Fruit fly (Drosophila melanogaster) whole organism, embryonic: ENCODE results near the gene Tis11.

Experiments
- B-H1 ChIP-seq: fragments of 200-800 bp; sonication (Bioruptor generic); IDR thresholded peaks from 3 replicates; pipeline ENCODE4 v1.3.6; 2022; ENCODE audit warnings: missing biosample characterization, missing genetic modification characterization
- BtbVII ChIP-seq: fragments of 200-800 bp; sonication (Bioruptor generic); optimal IDR thresholded peaks from 3 replicates; lab custom pipeline; 2017; ENCODE audit warnings: missing biosample characterization, mild to moderate bottlenecking, missing genetic modification characterization
- C15 ChIP-seq: fragments of 200-800 bp; sonication (Bioruptor generic); IDR thresholded peaks from 3 replicates; pipeline ENCODE4 v1.3.6; 2022; ENCODE audit warnings: missing biosample characterization, missing genetic modification characterization
- CG10366 ChIP-seq: fragments of 200-800 bp; sonication (Bioruptor generic); IDR thresholded peaks from 2 replicates; pipeline ENCODE4 v1.3.6; 2022; ENCODE audit warnings: missing biosample characterization, missing genetic modification characterization
- CG11398 ChIP-seq: fragments of 200-800 bp; sonication (Bioruptor generic); optimal IDR thresholded peaks from 2 replicates; lab custom pipeline; 2016; ENCODE audit warnings: missing biosample characterization, missing genetic modification characterization
- CG12219 ChIP-seq: fragments of 200-800 bp; sonication (Bioruptor generic); optimal IDR thresholded peaks from 3 replicates; lab custom pipeline; 2018; ENCODE audit warnings: missing biosample characterization, mild to moderate bottlenecking, missing genetic modification characterization
- CG12744 ChIP-seq: fragments of 200-800 bp; sonication (Bioruptor generic); optimal IDR thresholded peaks from 2 replicates; lab custom pipeline; 2016; ENCODE audit warnings: missing biosample characterization, missing genetic modification characterization
- CG1647 ChIP-seq: fragments of 200-800 bp; sonication (Bioruptor generic); optimal IDR thresholded peaks from 3 replicates; lab custom pipeline; 2016; ENCODE audit warnings: missing biosample characterization, missing genetic modification characterization
- CG1792 ChIP-seq: fragments of 200-800 bp; sonication (Bioruptor generic); optimal IDR thresholded peaks from 2 replicates; lab custom pipeline; 2016; ENCODE audit warnings: missing biosample characterization, missing genetic modification characterization
- CG31388 ChIP-seq: fragments of 200-800 bp; sonication (Bioruptor generic); optimal IDR thresholded peaks from 2 replicates; lab custom pipeline; 2016; ENCODE audit warnings: missing biosample characterization, missing genetic modification characterization
- CG34224 ChIP-seq: fragments of 200-800 bp; sonication (Bioruptor generic); IDR thresholded peaks from 3 replicates; pipeline ENCODE4 v1.3.6; 2022; ENCODE audit warnings: missing biosample characterization, missing genetic modification characterization; ENCODE audit not compliant: partially characterized antibody
- CG4282 ChIP-seq: fragments of 200-800 bp; sonication (Bioruptor generic); optimal IDR thresholded peaks from 2 replicates; lab custom pipeline; 2016; ENCODE audit warnings: missing biosample characterization, missing genetic modification characterization
- CG4424 ChIP-seq: fragments of 200-800 bp; sonication (Bioruptor generic); optimal IDR thresholded peaks from 3 replicates; lab custom pipeline; 2016; ENCODE audit warnings: missing biosample characterization, missing genetic modification characterization
- CG4730 ChIP-seq: fragments of 200-800 bp; sonication (Bioruptor generic); IDR thresholded peaks from 2 replicates; pipeline ENCODE4 v1.3.6; 2022; ENCODE audit warnings: missing biosample characterization, missing genetic modification characterization
- CG5180 ChIP-seq: fragments of 200-800 bp; sonication (Bioruptor generic); optimal IDR thresholded peaks from 3 replicates; lab custom pipeline; 2017; ENCODE audit warnings: missing biosample characterization, missing genetic modification characterization, mild to moderate bottlenecking, moderate library complexity, missing genetic modification reagents
- CG5245 ChIP-seq: fragments of 200-800 bp; sonication (Bioruptor generic); optimal IDR thresholded peaks from 3 replicates; lab custom pipeline; 2016; ENCODE audit warnings: missing biosample characterization, missing genetic modification characterization
- CG6654 ChIP-seq: fragments of 200-800 bp; sonication (Bioruptor generic); optimal IDR thresholded peaks from 2 replicates; lab custom pipeline; 2017; ENCODE audit warnings: missing biosample characterization, mild to moderate bottlenecking, missing genetic modification characterization
- CG6689 ChIP-seq: fragments of 200-800 bp; sonication (Bioruptor generic); IDR thresholded peaks from 2 replicates; pipeline ENCODE4 v1.3.6; 2022; ENCODE audit warnings: missing biosample characterization, missing genetic modification characterization
- CG6854 ChIP-seq: fragments of 200-800 bp; sonication (Bioruptor generic); optimal IDR thresholded peaks from 3 replicates; lab custom pipeline; 2017; ENCODE audit warnings: missing biosample characterization, mild to moderate bottlenecking, missing genetic modification characterization
- CG8478 ChIP-seq: fragments of >200 bp; optimal IDR thresholded peaks from 2 replicates; lab custom pipeline; 2018
- CG8924 ChIP-seq: fragments of 200-800 bp; optimal IDR thresholded peaks from 3 replicates; lab custom pipeline; 2019; ENCODE audit warnings: missing biosample characterization, mild to moderate bottlenecking, missing genetic modification characterization, moderate library complexity
- CG9727 ChIP-seq: fragments of 200-800 bp; sonication (Bioruptor generic); optimal IDR thresholded peaks from 3 replicates; lab custom pipeline; 2017; ENCODE audit warnings: missing biosample characterization, mild to moderate bottlenecking, missing genetic modification characterization
- CoRest ChIP-seq: fragments of 200-800 bp; sonication (Bioruptor generic); optimal IDR thresholded peaks from 3 replicates; lab custom pipeline; 2018; ENCODE audit warnings: missing biosample characterization, mild to moderate bottlenecking, missing genetic modification characterization, moderate library complexity
- Ets97D ChIP-seq: fragments of 200-800 bp; sonication (Bioruptor generic); optimal IDR thresholded peaks from 3 replicates; lab custom pipeline; 2016; ENCODE audit warnings: missing biosample characterization, missing genetic modification characterization
- Fer3 ChIP-seq: fragments of 200-800 bp; sonication (Bioruptor generic); optimal IDR thresholded peaks from 2 replicates; lab custom pipeline; 2018; ENCODE audit warnings: missing biosample characterization, mild to moderate bottlenecking, missing genetic modification characterization, moderate library complexity
- MESR4 ChIP-seq: fragments of 200-800 bp; sonication (Bioruptor generic); optimal IDR thresholded peaks from 2 replicates; lab custom pipeline; 2018; ENCODE audit warnings: missing biosample characterization, mild to moderate bottlenecking, missing genetic modification characterization, moderate library complexity
- Neu2 ChIP-seq: fragments of 200-800 bp; sonication (Bioruptor generic); optimal IDR thresholded peaks from 3 replicates; lab custom pipeline; 2016; ENCODE audit warnings: missing biosample characterization, missing genetic modification characterization, borderline replicate concordance
- Optix ChIP-seq: fragments of 200-800 bp; sonication (Bioruptor generic); IDR thresholded peaks from 3 replicates; pipeline ENCODE4 v1.3.6; 2022; ENCODE audit warnings: missing biosample characterization, missing genetic modification characterization
- Rfx ChIP-seq: fragments of 200-800 bp; sonication (Bioruptor generic); IDR thresholded peaks from 2 replicates; pipeline ENCODE4 v1.3.6; 2022; ENCODE audit warnings: missing biosample characterization, missing genetic modification characterization
- Side ChIP-seq: fragments of 200-800 bp; sonication (Bioruptor generic); optimal IDR thresholded peaks from 2 replicates; lab custom pipeline; 2016; ENCODE audit warnings: missing biosample characterization, missing genetic modification characterization
- Taf1 ChIP-seq: fragments of 200-800 bp; sonication (Bioruptor generic); IDR thresholded peaks from 2 replicates; pipeline ENCODE4 v1.3.6; 2022; ENCODE audit warnings: missing biosample characterization, missing genetic modification characterization
- abd-A ChIP-seq: fragments of 200-800 bp; sonication (Bioruptor generic); optimal IDR thresholded peaks from 3 replicates; lab custom pipeline; 2019; ENCODE audit warnings: missing biosample characterization, mild to moderate bottlenecking, missing genetic modification characterization, moderate library complexity
- bab2 ChIP-seq: fragments of 200-800 bp; sonication (Bioruptor generic); optimal IDR thresholded peaks from 2 replicates; lab custom pipeline; 2016; ENCODE audit warnings: missing biosample characterization, missing genetic modification characterization
- ci ChIP-seq: fragments of 200-800 bp; sonication (Bioruptor generic); IDR thresholded peaks from 3 replicates; pipeline ENCODE4 v1.3.6; 2022; ENCODE audit warnings: missing biosample characterization, missing genetic modification characterization
- dmrt11E ChIP-seq: fragments of 200-800 bp; sonication (Bioruptor generic); optimal IDR thresholded peaks from 3 replicates; lab custom pipeline; 2018; ENCODE audit warnings: missing biosample characterization, mild to moderate bottlenecking, missing genetic modification characterization, moderate library complexity
- en ChIP-seq: fragments of 200-800 bp; sonication (Bioruptor generic); optimal IDR thresholded peaks from 2 replicates; lab custom pipeline; 2016; ENCODE audit warnings: missing biosample characterization, missing genetic modification characterization
- eyg ChIP-seq: fragments of 200-800 bp; sonication (Bioruptor generic); optimal IDR thresholded peaks from 3 replicates; lab custom pipeline; 2016; ENCODE audit warnings: missing biosample characterization, missing genetic modification characterization
- grau ChIP-seq: fragments of 200-800 bp; optimal IDR thresholded peaks from 3 replicates; lab custom pipeline; 2019; ENCODE audit warnings: missing biosample characterization, mild to moderate bottlenecking, missing genetic modification characterization, moderate library complexity
- her ChIP-seq: fragments of 200-800 bp; sonication (Bioruptor generic); optimal IDR thresholded peaks from 2 replicates; lab custom pipeline; 2016; ENCODE audit warnings: missing biosample characterization, missing genetic modification characterization
- insv ChIP-seq, 2 experiments: fragments of 200-800 bp; sonication (Bioruptor generic); optimal IDR thresholded peaks; 3 replicates each; lab custom pipeline; 2016 to 2018; ENCODE audit warnings: missing biosample characterization in 2 of 2, missing genetic modification characterization in 2 of 2
- jigr1 ChIP-seq: fragments of 200-800 bp; sonication (Bioruptor generic); IDR thresholded peaks from 3 replicates; pipeline ENCODE4 v1.3.6; 2022; ENCODE audit warnings: missing biosample characterization, missing genetic modification characterization
- kay ChIP-seq: fragments of 200-800 bp; sonication (Bioruptor generic); optimal IDR thresholded peaks from 2 replicates; lab custom pipeline; 2016; ENCODE audit warnings: missing biosample characterization, missing genetic modification characterization
- maf-S ChIP-seq: fragments of 200-800 bp; sonication (Bioruptor generic); optimal IDR thresholded peaks from 2 replicates; lab custom pipeline; 2016; ENCODE audit warnings: missing biosample characterization, missing genetic modification characterization
- nerfin-1 ChIP-seq: fragments of 200-800 bp; sonication (Bioruptor generic); optimal IDR thresholded peaks from 3 replicates; lab custom pipeline; 2019; ENCODE audit warnings: missing biosample characterization, mild to moderate bottlenecking, missing genetic modification characterization, moderate library complexity
- nmo ChIP-seq: fragments of 200-800 bp; sonication (Bioruptor generic); optimal IDR thresholded peaks from 2 replicates; lab custom pipeline; 2018; ENCODE audit warnings: missing biosample characterization, mild to moderate bottlenecking, missing genetic modification characterization, moderate library complexity
- oc ChIP-seq: fragments of 200-800 bp; sonication (Bioruptor generic); optimal IDR thresholded peaks from 2 replicates; lab custom pipeline; 2018; ENCODE audit warnings: missing biosample characterization, mild to moderate bottlenecking, missing genetic modification characterization, moderate library complexity
- sens ChIP-seq: fragments of 200-800 bp; sonication (Bioruptor generic); peaks from one replicate; lab custom pipeline; 2016; ENCODE audit warnings: missing biosample characterization, missing genetic modification characterization
- slou ChIP-seq: fragments of 200-800 bp; sonication (Bioruptor generic); optimal IDR thresholded peaks from 3 replicates; lab custom pipeline; 2016; ENCODE audit warnings: missing biosample characterization, missing genetic modification characterization
- sna ChIP-seq: fragments of 200-800 bp; sonication (Bioruptor generic); IDR thresholded peaks from 2 replicates; pipeline ENCODE4 v1.3.6; 2022; ENCODE audit warnings: missing biosample characterization, missing genetic modification characterization; ENCODE audit not compliant: partially characterized antibody
- sug ChIP-seq: fragments of 200-800 bp; optimal IDR thresholded peaks from 2 replicates; lab custom pipeline; 2019; ENCODE audit warnings: missing biosample characterization, mild to moderate bottlenecking, missing genetic modification characterization, moderate library complexity
- usp ChIP-seq: fragments of >200 bp; optimal IDR thresholded peaks from 2 replicates; lab custom pipeline; 2017; ENCODE audit warnings: missing biosample characterization, missing genetic modification characterization

The Tis11 gene

DNA sequence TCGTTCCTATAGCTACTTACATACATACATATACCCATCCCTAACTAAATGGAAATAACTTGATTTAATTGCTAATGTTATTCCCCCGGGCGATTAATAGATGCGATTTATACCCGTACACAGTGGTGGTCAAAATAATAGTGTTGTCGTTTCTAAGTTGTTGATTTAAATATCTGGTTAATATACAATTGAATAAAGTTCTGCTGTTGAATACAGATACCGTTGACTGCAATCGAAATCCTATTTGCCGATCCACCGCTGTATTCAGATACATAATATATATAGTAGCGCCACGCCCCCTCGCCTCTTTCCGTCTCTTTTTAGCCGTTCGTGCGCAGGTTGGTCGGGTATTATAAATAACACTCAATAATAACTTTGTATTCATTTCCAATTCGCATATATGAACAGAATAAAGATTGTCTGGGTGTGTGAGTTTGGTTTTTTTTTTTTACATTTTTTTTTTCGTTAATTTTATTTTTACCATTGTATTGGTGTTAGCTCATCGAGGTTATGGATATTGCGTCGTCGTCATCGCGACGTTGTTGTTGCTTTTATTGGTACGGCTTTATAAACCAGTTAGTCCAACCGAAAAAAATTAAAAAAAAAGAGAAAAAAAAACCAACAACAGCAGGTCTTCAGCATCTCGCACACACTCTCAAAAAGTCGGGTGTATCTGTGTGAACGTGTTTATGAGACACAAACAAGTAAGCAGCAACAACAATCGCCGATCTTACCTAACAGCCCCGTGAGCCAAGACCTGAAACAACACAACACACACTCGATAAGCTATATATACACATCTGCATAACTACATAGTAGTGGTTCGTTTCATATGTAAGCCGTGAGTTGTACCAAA is 13.3 kb downstream of the Tis11 start (continued):
- TF ChIP-seq abd-A, result peak; percentile 49
- TF ChIP-seq nerfin-1 (tag; lab: Kevin White, UChicago), result no peak
- TF ChIP-seq CG8924 (tag; lab: Kevin White, UChicago), result no peak
- TF ChIP-seq CG6654, result no peak
- TF ChIP-seq eyg (GFP tag; lab: Kevin White, UChicago), result no peak
- TF ChIP-seq CG8478 (lab: Kevin White, UChicago), result no peak
- no peak for TF ChIP-seq nmo (GFP tag; lab: Kevin White, UChicago)
- TF ChIP-seq CG34224 (GFP tag; lab: Robert Waterston, UW), result no peak
- no peak for TF ChIP-seq dmrt11E
- TF ChIP-seq grau (tag; lab: Kevin White, UChicago), result peak; percentile 16
- TF ChIP-seq CG11398 (GFP tag; lab: Kevin White, UChicago), result no peak
- TF ChIP-seq CG1792 (GFP tag; lab: Kevin White, UChicago), result no peak
- TF ChIP-seq insv (GFP tag; optimal IDR thresholded peaks at IDR 0.05; lab: Kevin White, UChicago), result no peak
- TF ChIP-seq CG6854 (GFP tag; lab: Kevin White, UChicago), result no peak
- no peak for TF ChIP-seq jigr1 (GFP tag; lab: Robert Waterston, UW)
- TF ChIP-seq B-H1 (GFP tag; lab: Robert Waterston, UW), result no peak
- TF ChIP-seq usp, result no peak
- TF ChIP-seq CG4424, result no peak
- TF ChIP-seq MESR4 (GFP tag; lab: Kevin White, UChicago), result no peak
- 0 out of 3 replicates have a peak, but pooled peaks have one; percentile 22 for TF ChIP-seq ci (GFP tag; lab: Robert Waterston, UW)
- TF ChIP-seq CG1647, result no peak
- TF ChIP-seq Taf1 (GFP tag; lab: Robert Waterston, UW), result peak; percentile 49; the same call in 1 of the 2 replicates
- no peak for TF ChIP-seq CG31388 (GFP tag; lab: Kevin White, UChicago)
- TF ChIP-seq Side (GFP tag; lab: Kevin White, UChicago), result no peak
- TF ChIP-seq CG5245 (GFP tag; lab: Kevin White, UChicago), result no peak
- no peak for TF ChIP-seq kay (GFP tag; lab: Kevin White, UChicago)
- TF ChIP-seq CG6689 (GFP tag; lab: Robert Waterston, UW), result no peak
- no peak for TF ChIP-seq sna (GFP tag; lab: Robert Waterston, UW)
- no peak for TF ChIP-seq CG12219 (GFP tag; lab: Kevin White, UChicago)
- TF ChIP-seq maf-S (GFP tag; lab: Kevin White, UChicago), result no peak
- peak; percentile 62 for TF ChIP-seq Rfx (GFP tag; lab: Robert Waterston, UW)
- no peak for TF ChIP-seq en (GFP tag; lab: Kevin White, UChicago)
- no peak for TF ChIP-seq Ets97D
- TF ChIP-seq CG5180 (GFP tag; lab: Kevin White, UChicago), result no peak
- no peak for TF ChIP-seq C15 (GFP tag; lab: Robert Waterston, UW)
- no peak for TF ChIP-seq slou (GFP tag; lab: Kevin White, UChicago)
- TF ChIP-seq Fer3 (tag; lab: Kevin White, UChicago), result peak; percentile 2
- no peak for TF ChIP-seq CG4730
- TF ChIP-seq Optix, result no peak
- no peak for TF ChIP-seq oc
- no peak for TF ChIP-seq Neu2
- peak; percentile 3 for TF ChIP-seq bab2 (GFP tag; lab: Kevin White, UChicago)
- no peak for TF ChIP-seq her (GFP tag; lab: Kevin White, UChicago)
- no peak for TF ChIP-seq sug (tag; lab: Kevin White, UChicago)
- no peak for TF ChIP-seq CoRest (tag; lab: Kevin White, UChicago)
- TF ChIP-seq CG9727 (GFP tag; lab: Kevin White, UChicago), result no peak
- TF ChIP-seq sens (GFP tag; lab: Kevin White, UChicago), result peak; percentile 75
- no peak for TF ChIP-seq BtbVII (GFP tag; lab: Kevin White, UChicago)
- no peak for TF ChIP-seq CG4282 (GFP tag; lab: Kevin White, UChicago)
- TF ChIP-seq CG10366 (GFP tag; lab: Robert Waterston, UW), result no peak
- TF ChIP-seq CG12744, result no peak
